Worm (Caenorhabditis elegans) whole organism, late embryonic: ENCODE measurements around the gene srh-52.

Source experiments
- F13H6.1 ChIP-seq: sonication (generic microtip); optimal IDR thresholded peaks from 2 replicates; lab custom pipeline; 2016; ENCODE audit warnings: missing genetic modification characterization, missing compliant biosample characterization
- K02D7.2 ChIP-seq: sonication (generic microtip); optimal IDR thresholded peaks from 2 replicates; lab custom pipeline; 2017; ENCODE audit warnings: mild to moderate bottlenecking, missing genetic modification characterization, missing compliant biosample characterization
- T23F11.4 ChIP-seq: fragments of 200-800 bp; sonication (Bioruptor generic); optimal IDR thresholded peaks from 2 replicates; lab custom pipeline; 2018; ENCODE audit warnings: mild to moderate bottlenecking, missing genetic modification characterization, missing compliant biosample characterization
- ama-1 ChIP-seq: fragments of 150-350 bp; optimal IDR thresholded peaks from 2 replicates; lab custom pipeline; 2014
- ceh-19 ChIP-seq: fragments of 200-800 bp; sonication (Bioruptor generic); optimal IDR thresholded peaks from 2 replicates; lab custom pipeline; 2018; ENCODE audit warnings: mild to moderate bottlenecking, missing genetic modification characterization, missing compliant biosample characterization
- ceh-2 ChIP-seq: sonication (generic microtip); optimal IDR thresholded peaks from 2 replicates; lab custom pipeline; 2016; ENCODE audit warnings: missing genotype, missing genetic modification characterization, missing compliant biosample characterization
- ceh-24 ChIP-seq: sonication (generic microtip); optimal IDR thresholded peaks from 2 replicates; lab custom pipeline; 2016; ENCODE audit warnings: mild to moderate bottlenecking, missing genetic modification characterization, missing compliant biosample characterization
- ceh-30 ChIP-seq: fragments of 150-350 bp; optimal IDR thresholded peaks from 2 replicates; lab custom pipeline; 2014; ENCODE audit warnings: missing biosample characterization, missing genetic modification characterization
- ceh-34 ChIP-seq: sonication (generic microtip); optimal IDR thresholded peaks from 2 replicates; lab custom pipeline; 2016; ENCODE audit warnings: mild to moderate bottlenecking, missing genetic modification characterization, missing compliant biosample characterization
- ceh-45 ChIP-seq: fragments of 200-800 bp; sonication (Bioruptor generic); IDR thresholded peaks from 2 replicates; pipeline ENCODE4 v1.3.6; 2022; ENCODE audit warnings: missing genetic modification reagents, missing genetic modification characterization, missing compliant biosample characterization
- ceh-48 ChIP-seq: sonication (generic microtip); optimal IDR thresholded peaks from 2 replicates; lab custom pipeline; 2016; ENCODE audit warnings: missing genetic modification characterization, inconsistent platforms, missing compliant biosample characterization
- che-1 ChIP-seq: sonication (generic microtip); optimal IDR thresholded peaks from 2 replicates; lab custom pipeline; 2016; ENCODE audit warnings: mild to moderate bottlenecking, missing genetic modification characterization, missing compliant biosample characterization
- elt-2 ChIP-seq: sonication (generic microtip); optimal IDR thresholded peaks from 2 replicates; lab custom pipeline; 2016; ENCODE audit warnings: missing genetic modification reagents, missing genetic modification characterization, missing compliant biosample characterization
- elt-4 ChIP-seq: sonication (generic microtip); optimal IDR thresholded peaks from 2 replicates; lab custom pipeline; 2016; ENCODE audit warnings: missing genetic modification characterization, missing compliant biosample characterization
- fax-1 ChIP-seq: sonication (generic microtip); optimal IDR thresholded peaks from 2 replicates; lab custom pipeline; 2016; ENCODE audit warnings: missing genotype, missing genetic modification characterization, missing compliant biosample characterization
- fkh-6 ChIP-seq: sonication (generic microtip); optimal IDR thresholded peaks from 2 replicates; lab custom pipeline; 2016; ENCODE audit warnings: missing genetic modification characterization, missing compliant biosample characterization
- gmeb-2 ChIP-seq: sonication (generic microtip); optimal IDR thresholded peaks from 2 replicates; lab custom pipeline; 2016; ENCODE audit warnings: missing genetic modification characterization, inconsistent platforms, missing compliant biosample characterization
- hlh-6 ChIP-seq: sonication (generic microtip); optimal IDR thresholded peaks from 2 replicates; lab custom pipeline; 2016; ENCODE audit warnings: missing genotype, missing genetic modification characterization, missing compliant biosample characterization
- hlh-8 ChIP-seq: sonication (generic microtip); optimal IDR thresholded peaks from 2 replicates; lab custom pipeline; 2016; ENCODE audit warnings: missing genotype, missing genetic modification characterization, missing compliant biosample characterization
- lin-11 ChIP-seq: fragments of 200-800 bp; sonication (Bioruptor generic); optimal IDR thresholded peaks from 2 replicates; lab custom pipeline; 2018; ENCODE audit warnings: mild to moderate bottlenecking, missing genetic modification characterization, missing compliant biosample characterization
- mec-3 ChIP-seq: sonication (generic microtip); optimal IDR thresholded peaks from 2 replicates; lab custom pipeline; 2016; ENCODE audit warnings: borderline replicate concordance, missing genetic modification characterization, missing compliant biosample characterization
- nhr-232 ChIP-seq: sonication (generic microtip); optimal IDR thresholded peaks from 2 replicates; lab custom pipeline; 2016; ENCODE audit warnings: missing genetic modification characterization, missing compliant biosample characterization
- npax-4 ChIP-seq: sonication (generic microtip); optimal IDR thresholded peaks from 2 replicates; lab custom pipeline; 2016; ENCODE audit warnings: missing genetic modification characterization, missing compliant biosample characterization
- pat-9 ChIP-seq: fragments of 200-800 bp; sonication (Bioruptor generic); optimal IDR thresholded peaks from 2 replicates; lab custom pipeline; 2018; ENCODE audit warnings: mild to moderate bottlenecking, missing genetic modification characterization, moderate library complexity, missing compliant biosample characterization
- pha-2 ChIP-seq: sonication (generic microtip); optimal IDR thresholded peaks from 2 replicates; lab custom pipeline; 2017; ENCODE audit warnings: mild to moderate bottlenecking, missing genetic modification characterization, missing compliant biosample characterization
- pqm-1 ChIP-seq: sonication (generic microtip); optimal IDR thresholded peaks from 2 replicates; lab custom pipeline; 2016; ENCODE audit warnings: missing genetic modification characterization, missing compliant biosample characterization
- pros-1 ChIP-seq: fragments of 150-350 bp; optimal IDR thresholded peaks from 2 replicates; lab custom pipeline; 2014; ENCODE audit warnings: missing biosample characterization, missing genetic modification reagents, missing genetic modification characterization
- ref-2 ChIP-seq: sonication (generic microtip); optimal IDR thresholded peaks from 2 replicates; lab custom pipeline; 2016; ENCODE audit warnings: missing genetic modification characterization, missing compliant biosample characterization
- sox-4 ChIP-seq: sonication (generic microtip); optimal IDR thresholded peaks from 2 replicates; lab custom pipeline; 2017; ENCODE audit warnings: mild to moderate bottlenecking, missing genetic modification characterization, inconsistent platforms, missing compliant biosample characterization
- tbx-2 ChIP-seq: sonication (generic microtip); optimal IDR thresholded peaks from 2 replicates; lab custom pipeline; 2016; ENCODE audit warnings: missing genetic modification characterization, missing compliant biosample characterization
- ttx-3 ChIP-seq: sonication (generic microtip); optimal IDR thresholded peaks from 2 replicates; lab custom pipeline; 2016; ENCODE audit warnings: missing genetic modification reagents, missing genetic modification characterization, missing compliant biosample characterization
- unc-86 ChIP-seq: sonication (generic microtip); optimal IDR thresholded peaks from 2 replicates; lab custom pipeline; 2016; ENCODE audit warnings: missing genetic modification characterization, missing compliant biosample characterization
- zip-5 ChIP-seq: sonication (generic microtip); optimal IDR thresholded peaks from 2 replicates; lab custom pipeline; 2016; ENCODE audit warnings: missing genetic modification characterization, missing compliant biosample characterization

The srh-52 gene

ce11 chrV:15349044-15349443, 27.1 kb downstream of the srh-52 start, which contains the start of gene clec-230:
TSS of gene clec-230 (minus strand) at chrV:15349144.
- TF ChIP-seq sox-4 (tag; lab: Kevin White, UChicago) (no peak), hlh-8 (tag; lab: Kevin White, UChicago) (no peak), pha-2 (tag; lab: Kevin White, UChicago) (no peak), ama-1 (lab: Kevin White, UChicago) (no peak), ceh-2 (tag; lab: Kevin White, UChicago) (no peak), ceh-19 (no peak), unc-86 (tag; lab: Kevin White, UChicago) (no peak), mec-3 (tag; lab: Kevin White, UChicago) (no peak)

DNA sequence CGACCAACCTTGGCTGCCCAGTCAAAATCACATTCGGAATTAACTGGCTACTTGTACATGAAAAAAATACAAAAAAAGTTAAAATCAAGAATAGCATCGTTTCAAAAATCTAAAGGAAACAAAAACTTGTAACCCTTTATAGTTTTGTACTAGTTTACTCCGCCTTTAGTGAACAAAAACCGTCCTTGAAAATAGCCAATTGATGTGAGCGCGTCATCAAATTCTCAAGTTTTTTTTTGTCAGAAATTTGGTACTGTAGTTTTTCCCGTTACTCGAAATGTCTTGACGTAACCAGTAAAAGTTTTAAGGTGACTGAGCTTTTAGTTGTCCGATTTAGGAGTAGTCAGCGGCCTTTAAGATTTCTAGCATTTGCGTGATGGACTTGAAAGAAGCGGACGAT, 28.8 kb downstream of the srh-52 start, which contains the start of gene C29F3.3:
Gene C29F3.3, minus strand, starts transcription at position 101 of the 400 bp plus-strand sequence.
- TF ChIP-seq F13H6.1 (tag; lab: Kevin White, UChicago) (no peak), pat-9 (tag; lab: Kevin White, UChicago) (no peak), pqm-1 (tag; lab: Kevin White, UChicago) (no peak), fax-1 (tag; lab: Kevin White, UChicago) (no peak), pha-2 (tag; lab: Kevin White, UChicago) (no peak), ceh-19 (no peak), ceh-45 (no peak)

ce11 chrV:15344481-15344880, 31.6 kb downstream of the srh-52 start, which contains the start of gene wrt-8:
TSS of gene wrt-8 (minus strand) at chrV:15344581.
- no peak for TF ChIP-seq gmeb-2
- TF ChIP-seq ceh-30 (tag; lab: Kevin White, UChicago): no peak
- no peak for TF ChIP-seq tbx-2
- no peak for TF ChIP-seq che-1 (tag; lab: Kevin White, UChicago)
- no peak for TF ChIP-seq elt-4 (tag; lab: Kevin White, UChicago)
- no peak for TF ChIP-seq ama-1 (lab: Kevin White, UChicago)
- TF ChIP-seq zip-5 (tag; lab: Kevin White, UChicago): no peak
- no peak for TF ChIP-seq ceh-24 (tag; lab: Kevin White, UChicago)
- TF ChIP-seq lin-11: no peak
- no peak for TF ChIP-seq ttx-3 (tag; lab: Kevin White, UChicago)
- no peak for TF ChIP-seq T23F11.4 (GFP tag; lab: Kevin White, UChicago)
- no peak for TF ChIP-seq ceh-34 (tag; lab: Kevin White, UChicago)
- no peak for TF ChIP-seq ceh-45
- TF ChIP-seq, all 69 proteins: peak for 0

- TF ChIP-seq K02D7.2 (tag; lab: Kevin White, UChicago): no peak
- no peak for TF ChIP-seq ref-2 (tag; lab: Kevin White, UChicago)
- TF ChIP-seq nhr-232 (tag; lab: Kevin White, UChicago): no peak
- no peak for TF ChIP-seq elt-4 (tag; lab: Kevin White, UChicago)
- no peak for TF ChIP-seq mec-3 (tag; lab: Kevin White, UChicago)
- no peak for TF ChIP-seq npax-4 (tag; lab: Kevin White, UChicago)
- no peak for TF ChIP-seq ceh-24 (tag; lab: Kevin White, UChicago)
- no peak for TF ChIP-seq pqm-1 (tag; lab: Kevin White, UChicago)
- TF ChIP-seq pros-1 (tag; lab: Kevin White, UChicago): no peak
- no peak for TF ChIP-seq elt-2
- TF ChIP-seq hlh-6: no peak
Measured at ce11 chrV:15341404-15341803, 34.7 kb downstream of the srh-52 start, which contains the start of gene clec-229. TSS of gene clec-229 (minus strand) at chrV:15341504.

- TF ChIP-seq hlh-6 (no peak), F13H6.1 (tag; lab: Kevin White, UChicago) (no peak), ceh-48 (tag; lab: Kevin White, UChicago) (no peak), fkh-6 (tag; lab: Kevin White, UChicago) (no peak), unc-86 (tag; lab: Kevin White, UChicago) (no peak), gmeb-2 (no peak), tbx-2 (no peak)
Measured at ce11 chrV:15339363-15339762, 36.8 kb downstream of the srh-52 start, which contains the start of gene clec-228. TSS of gene clec-228 (minus strand) at chrV:15339463.
